Fruit fly (Drosophila melanogaster): ENCODE data around the gene 5PtaseI.

The 5PtaseI gene

DNA sequence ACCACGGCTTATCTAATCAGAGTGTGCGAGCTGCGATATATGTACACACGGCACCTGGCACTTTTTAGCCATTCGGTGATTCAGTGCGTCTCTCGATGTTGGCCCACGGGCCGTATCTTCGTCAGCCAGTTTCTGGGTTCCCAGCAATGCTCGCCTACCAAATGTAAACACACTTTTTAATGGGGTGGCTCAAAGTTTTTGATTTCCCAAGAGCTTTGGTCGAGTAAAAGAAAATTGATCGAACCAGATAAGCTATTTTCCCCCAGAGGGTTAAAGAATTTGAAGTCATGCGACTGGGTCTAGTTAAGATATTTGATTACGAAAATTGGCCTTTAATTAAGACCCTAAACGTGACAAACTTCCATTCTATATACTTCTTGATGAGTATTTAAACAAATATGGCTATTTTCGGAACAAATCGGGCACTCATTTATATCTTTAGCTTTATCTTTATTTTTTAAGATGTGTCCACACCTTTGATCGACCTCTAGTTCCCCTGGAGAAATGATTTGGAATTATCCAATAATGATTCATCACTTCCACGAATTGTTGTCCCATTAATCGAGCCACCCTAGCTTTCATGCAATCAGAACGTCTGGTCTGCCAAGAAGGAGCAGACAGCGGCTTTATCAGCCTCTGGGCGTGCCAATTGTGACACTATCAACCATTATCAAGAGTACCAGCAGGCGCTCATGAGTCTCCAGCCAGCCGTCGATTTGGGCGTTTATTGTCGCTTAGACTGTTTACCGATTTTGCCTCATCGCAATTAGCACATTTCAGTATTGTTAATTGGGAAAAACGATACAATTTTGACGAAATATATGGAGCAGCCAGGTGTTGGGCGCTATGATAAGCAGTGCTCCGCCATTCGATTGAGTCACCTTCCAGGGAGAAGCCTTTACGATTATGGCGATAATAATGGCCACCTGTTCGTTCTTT lies 17.4 kb downstream of the 5PtaseI start (continued):
- TF ChIP-seq Eip74EF (GFP tag; optimal IDR thresholded peaks at IDR 0.05) (no peak), mam (GFP tag; optimal IDR thresholded peaks at IDR 0.05) (peak; percentile 65), Hsf (GFP tag; optimal IDR thresholded peaks at IDR 0.05) (peak; percentile 29), D (optimal IDR thresholded peaks at IDR 0.05) (no peak), D (GFP tag; optimal IDR thresholded peaks at IDR 0.05) (no peak), CG1832 (GFP tag; optimal IDR thresholded peaks at IDR 0.05) (no peak), CG12155 (GFP tag; optimal IDR thresholded peaks at IDR 0.05) (peak; percentile 28), CG2120 (GFP tag; optimal IDR thresholded peaks at IDR 0.05) (peak; percentile 75), luna (GFP tag; optimal IDR thresholded peaks at IDR 0.05) (no peak), YL-1 (GFP tag; optimal IDR thresholded peaks at IDR 0.05) (peak; percentile 23), HLHmδ (GFP tag; optimal IDR thresholded peaks at IDR 0.05) (no peak), Myb (GFP tag; optimal IDR thresholded peaks at IDR 0.05) (peak; percentile 43), CG13296 (GFP tag; optimal IDR thresholded peaks at IDR 0.05) (peak; percentile 48), sens-2 (GFP tag; IDR thresholded peaks at IDR 0.05) (no peak), CG18619 (GFP tag; optimal IDR thresholded peaks at IDR 0.05) (peak; percentile 64), B-H2 (GFP tag; optimal IDR thresholded peaks at IDR 0.05) (peak; percentile 29), CTCF (GFP tag; optimal IDR thresholded peaks at IDR 0.05) (no peak), dimm (GFP tag; IDR thresholded peaks at IDR 0.05) (no peak), corto (GFP tag; optimal IDR thresholded peaks at IDR 0.05) (peak; percentile 80), Spps (tag; optimal IDR thresholded peaks at IDR 0.05) (no peak), CG34376 (GFP tag; optimal IDR thresholded peaks at IDR 0.05) (peak; percentile 61), lbe (GFP tag; optimal IDR thresholded peaks at IDR 0.05) (peak; percentile 28), CG10274 (GFP tag; optimal IDR thresholded peaks at IDR 0.05) (peak; percentile 21), CG13775 (GFP tag; optimal IDR thresholded peaks at IDR 0.05) (peak; percentile 33), danr (GFP tag; IDR thresholded peaks at IDR 0.05) (no peak), Sox102F (GFP tag; optimal IDR thresholded peaks at IDR 0.05) (no peak), Ptx1 (GFP tag; IDR thresholded peaks at IDR 0.05) (no peak), CG12104 (GFP tag; optimal IDR thresholded peaks at IDR 0.05) (peak; percentile 24), ci (GFP tag; IDR thresholded peaks at IDR 0.05) (peak; percentile 40; the same call in 2 of the 3 replicates), CG6689 (GFP tag; IDR thresholded peaks at IDR 0.05) (0 out of 2 replicates have a peak, but pooled peaks have one; percentile 28), HmgD (GFP tag; optimal IDR thresholded peaks at IDR 0.05) (no peak), crp (GFP tag; optimal IDR thresholded peaks at IDR 0.05) (no peak), CG6765 (GFP tag; optimal IDR thresholded peaks at IDR 0.05) (peak; percentile 54), C15 (GFP tag; IDR thresholded peaks at IDR 0.05) (no peak), stc (GFP tag; IDR thresholded peaks at IDR 0.05) (peak; percentile 24; the same call in 1 of the 2 replicates), exex (tag; optimal IDR thresholded peaks at IDR 0.05) (peak; percentile 99), twi (tag; optimal IDR thresholded peaks at IDR 0.05) (no peak), odd (GFP tag; optimal IDR thresholded peaks at IDR 0.05) (peak; percentile 20), sob (GFP tag; IDR thresholded peaks at IDR 0.05) (peak; percentile 26; the same call in 1 of the 2 replicates), az2 (GFP tag; optimal IDR thresholded peaks at IDR 0.05) (peak; percentile 2), grn (GFP tag; optimal IDR thresholded peaks at IDR 0.05) (peak; percentile 63), CG11560 (tag; IDR thresholded peaks at IDR 0.05) (no peak), Meics (GFP tag; optimal IDR thresholded peaks at IDR 0.05) (peak; percentile 75), Hmr (GFP tag; optimal IDR thresholded peaks at IDR 0.05) (no peak), pnt (GFP tag; optimal IDR thresholded peaks at IDR 0.05) (no peak), CG10462 (GFP tag; optimal IDR thresholded peaks at IDR 0.05) (no peak), Asciz (GFP tag; optimal IDR thresholded peaks at IDR 0.05) (peak; percentile 13), CG9727 (GFP tag; optimal IDR thresholded peaks at IDR 0.05) (no peak), Bgb (GFP tag; IDR thresholded peaks at IDR 0.05; ENCODE audit: partially characterized antibody) (0 out of 2 replicates have a peak, but pooled peaks have one; percentile 28)
